Fruit fly (Drosophila melanogaster) S2 (cell line): ENCODE measurements around the gene Sse.

Experiments used
- CG8478 ChIP-seq: fragments of >200 bp; optimal IDR thresholded peaks from 2 replicates; lab custom pipeline; 2018
- CTCF ChIP-seq, 2 experiments: fragments of >200 bp; optimal IDR thresholded peaks; 2 replicates each; lab custom pipeline; 2018

- TF ChIP-seq CG8478 (lab: Kevin White, UChicago) = no peak
- no peak for TF ChIP-seq CTCF (optimal IDR thresholded peaks at IDR 0.05; lab: Kevin White, UChicago)
Measured at dm6 chr3L:5617395-5617794, 44.7 kb downstream of the Sse start.
